Fruit fly (Drosophila melanogaster) whole organism, adult: Measurements from ENCODE around the gene CG3704.

Source experiments
- CG12768 ChIP-seq: fragments of 200-800 bp; sonication (Bioruptor generic); optimal IDR thresholded peaks from 2 replicates; lab custom pipeline; 2017; ENCODE audit warnings: missing biosample characterization, missing genetic modification characterization, mild to moderate bottlenecking, moderate library complexity, missing genetic modification reagents
- CG1620 ChIP-seq: fragments of 200-800 bp; sonication (Bioruptor generic); optimal IDR thresholded peaks from 2 replicates; lab custom pipeline; 2016; ENCODE audit warnings: missing biosample characterization, missing genetic modification characterization
- CG7045 ChIP-seq: fragments of 200-800 bp; sonication (Bioruptor generic); optimal IDR thresholded peaks from 2 replicates; lab custom pipeline; 2017; ENCODE audit warnings: missing biosample characterization, mild to moderate bottlenecking, missing genetic modification characterization
- Hr96 ChIP-seq: fragments of 200-800 bp; sonication (Bioruptor generic); optimal IDR thresholded peaks from 2 replicates; lab custom pipeline; 2016; ENCODE audit warnings: missing biosample characterization, missing genetic modification characterization
- bab1 ChIP-seq: fragments of 200-800 bp; sonication (Bioruptor generic); optimal IDR thresholded peaks from 3 replicates; lab custom pipeline; 2019; ENCODE audit warnings: missing biosample characterization, mild to moderate bottlenecking, missing genetic modification characterization, moderate library complexity
- cic ChIP-seq: fragments of 200-800 bp; sonication (Bioruptor generic); optimal IDR thresholded peaks from 2 replicates; lab custom pipeline; 2017; ENCODE audit warnings: missing biosample characterization, mild to moderate bottlenecking, missing genetic modification characterization, moderate library complexity
- kay ChIP-seq: fragments of 200-800 bp; sonication (Bioruptor generic); peaks from one replicate; lab custom pipeline; 2016; ENCODE audit warnings: missing biosample characterization, missing genetic modification characterization, borderline replicate concordance
- pad ChIP-seq: fragments of 200-800 bp; sonication (Bioruptor generic); optimal IDR thresholded peaks from 3 replicates; lab custom pipeline; 2017; ENCODE audit warnings: missing biosample characterization, missing genetic modification characterization, mild to moderate bottlenecking, moderate library complexity, missing genetic modification reagents

dm6 chrX:951800-952199, 11.2 kb upstream of the CG3704 start, which contains the start of gene CG3690:
- TF ChIP-seq Hr96 (no peak), pad (GFP tag; lab: Kevin White, UChicago) (no peak), bab1 (GFP tag; lab: Kevin White, UChicago) (no peak), CG7045 (GFP tag; lab: Kevin White, UChicago) (no peak), kay (GFP tag; lab: Kevin White, UChicago) (no peak), CG1620 (GFP tag; lab: Kevin White, UChicago) (no peak), CG12768 (GFP tag; lab: Kevin White, UChicago) (no peak), cic (GFP tag; lab: Kevin White, UChicago) (no peak)
